Fruit fly (Drosophila melanogaster): ENCODE measurements around the gene Spt3.

DNA sequence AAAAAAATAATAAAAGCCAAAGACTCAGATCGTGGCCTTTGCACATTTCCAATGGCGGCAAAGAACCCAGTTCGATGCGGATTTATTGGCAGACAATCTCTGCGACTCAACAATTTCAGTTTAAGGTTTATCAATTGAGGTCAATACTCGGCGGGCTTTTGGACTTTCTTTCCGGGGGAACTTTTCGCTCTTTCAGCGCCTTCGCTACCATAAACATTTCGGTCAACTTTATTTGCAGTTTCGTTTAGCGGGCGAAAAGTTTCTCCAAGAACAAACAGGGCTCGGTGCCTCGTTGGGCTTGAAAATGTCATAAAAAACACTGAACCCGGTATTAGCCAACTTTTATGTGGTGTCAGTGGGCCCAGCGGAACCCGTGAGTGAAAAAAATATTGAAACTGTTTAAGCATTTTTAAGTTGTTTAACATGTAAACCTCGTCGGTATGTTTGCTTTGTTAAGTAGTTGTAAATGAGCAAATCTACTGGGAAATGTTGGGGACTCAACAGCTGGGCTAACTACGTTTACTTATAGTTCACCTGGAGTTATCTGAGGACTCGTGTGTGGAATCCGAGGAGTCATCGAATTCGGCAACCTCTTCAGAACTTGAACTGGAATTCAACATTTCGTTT, 25.3 kb upstream of the Spt3 start:
- TF ChIP-seq CG8478 (optimal IDR thresholded peaks at IDR 0.05) (no peak), CTCF (optimal IDR thresholded peaks at IDR 0.05) (no peak)
